Worm (Caenorhabditis elegans) whole organism, L4 larva: Measurements from ENCODE around the gene try-5.

Source experiments
- F10B5.3 ChIP-seq: sonication (generic microtip); optimal IDR thresholded peaks from 2 replicates; lab custom pipeline; 2016; ENCODE audit warnings: mild to moderate bottlenecking, missing genetic modification characterization, missing compliant biosample characterization
- F26F4.8 ChIP-seq: fragments of 200-800 bp; sonication (Bioruptor generic); conservative IDR thresholded peaks from 2 replicates; pipeline ENCODE4 v1.3.6; 2022; ENCODE audit warnings: missing genetic modification characterization, missing compliant biosample characterization
- ZK337.2 ChIP-seq: fragments of 200-800 bp; sonication (Bioruptor generic); IDR thresholded peaks from 2 replicates; pipeline ENCODE4 v1.3.6; 2022; ENCODE audit warnings: missing genetic modification reagents, missing genetic modification characterization, missing compliant biosample characterization
- aha-1 ChIP-seq: fragments of 150-350 bp; peaks from one replicate; lab custom pipeline; 2014; ENCODE audit warnings: missing biosample characterization, missing genetic modification characterization
- aly-2 ChIP-seq: sonication (generic microtip); optimal IDR thresholded peaks from 2 replicates; lab custom pipeline; 2018; ENCODE audit warnings: missing biosample characterization, missing genetic modification characterization
- ama-1 ChIP-seq: fragments of 150-350 bp; optimal IDR thresholded peaks from 2 replicates; lab custom pipeline; 2014; ENCODE audit warnings: inconsistent platforms, mixed read lengths
- arid-1 ChIP-seq: fragments of 200-800 bp; sonication (Bioruptor generic); conservative IDR thresholded peaks from 2 replicates; pipeline ENCODE4 v1.3.6; 2022; ENCODE audit warnings: missing genetic modification reagents, missing genetic modification characterization, missing compliant biosample characterization
- ceh-20 ChIP-seq: fragments of 200-800 bp; sonication (Bioruptor generic); IDR thresholded peaks from 2 replicates; pipeline ENCODE4 v1.3.6; 2022; ENCODE audit warnings: missing genetic modification reagents, missing genetic modification characterization, missing compliant biosample characterization
- daf-16 ChIP-seq, 3 experiments: sonication (generic microtip); optimal IDR thresholded peaks; 2 replicates each; lab custom pipeline; 2016 to 2017; ENCODE audit warnings: missing genetic modification characterization in 3 of 3, missing genetic modification reagents in 3 of 3, mild to moderate bottlenecking in 2 of 3, missing compliant biosample characterization in 2 of 3, missing biosample characterization in 1 of 3, moderate library complexity in 1 of 3
- dmd-6 ChIP-seq: fragments of 200-800 bp; sonication (Bioruptor generic); IDR thresholded peaks from 2 replicates; pipeline ENCODE4 v1.3.6; 2022; ENCODE audit warnings: missing genetic modification reagents, missing genetic modification characterization, missing compliant biosample characterization
- dve-1 ChIP-seq: sonication (generic microtip); optimal IDR thresholded peaks from 2 replicates; lab custom pipeline; 2017; ENCODE audit warnings: antibody characterized with exemption, mild to moderate bottlenecking, missing genetic modification characterization, missing compliant biosample characterization; ENCODE audit not compliant: insufficient read depth
- hlh-11 ChIP-seq: fragments of 200-800 bp; sonication (Bioruptor generic); optimal IDR thresholded peaks from 2 replicates; lab custom pipeline; 2018; ENCODE audit warnings: mild to moderate bottlenecking, missing genetic modification characterization, missing compliant biosample characterization
- hlh-30 ChIP-seq: sonication (generic microtip); optimal IDR thresholded peaks from 2 replicates; lab custom pipeline; 2017; ENCODE audit warnings: antibody characterized with exemption, mild to moderate bottlenecking, missing genetic modification characterization, missing compliant biosample characterization; ENCODE audit not compliant: insufficient read depth
- jun-1 ChIP-seq: fragments of 150-350 bp; optimal IDR thresholded peaks from 2 replicates; lab custom pipeline; 2014; ENCODE audit warnings: missing biosample characterization, missing genetic modification reagents, missing genetic modification characterization
- lin-1 ChIP-seq: fragments of 200-800 bp; sonication (Bioruptor generic); IDR thresholded peaks from 2 replicates; pipeline ENCODE4 v1.3.6; 2022; ENCODE audit warnings: missing genetic modification reagents, missing genetic modification characterization, missing compliant biosample characterization
- lin-38 ChIP-seq: fragments of 200-800 bp; sonication (Bioruptor generic); IDR thresholded peaks from 2 replicates; pipeline ENCODE4 v1.3.6; 2022; ENCODE audit warnings: missing genetic modification reagents, missing genetic modification characterization, missing compliant biosample characterization
- madf-9 ChIP-seq: fragments of 200-800 bp; sonication (Bioruptor generic); conservative IDR thresholded peaks from 2 replicates; pipeline ENCODE4 v1.3.6; 2022; ENCODE audit warnings: missing genetic modification reagents, missing genetic modification characterization, missing compliant biosample characterization
- mdl-1 ChIP-seq, 2 experiments: fragments of 150-350 bp in 1 of 2; sonication (generic microtip) in 1 of 2; optimal IDR thresholded peaks; 2 replicates each; lab custom pipeline; 2014 to 2017; ENCODE audit warnings: missing biosample characterization in 2 of 2, missing genetic modification characterization in 2 of 2
- mdt-29 ChIP-seq: fragments of 200-800 bp; sonication (Bioruptor generic); IDR thresholded peaks from 2 replicates; pipeline ENCODE4 v1.3.6; 2022; ENCODE audit warnings: missing genetic modification reagents, missing genetic modification characterization, missing compliant biosample characterization
- mep-1 ChIP-seq: fragments of 150-350 bp; sonication (generic microtip); optimal IDR thresholded peaks from 3 replicates; lab custom pipeline; 2014; ENCODE audit warnings: missing biosample characterization, missing genetic modification characterization
- mes-2 ChIP-seq: sonication (generic microtip); optimal IDR thresholded peaks from 2 replicates; lab custom pipeline; 2016; ENCODE audit warnings: missing genotype, mild to moderate bottlenecking, missing genetic modification characterization, missing compliant biosample characterization; ENCODE audit not compliant: poor library complexity, severe bottlenecking
- mxl-2 ChIP-seq: fragments of 200-800 bp; sonication (Bioruptor generic); conservative IDR thresholded peaks from 2 replicates; pipeline ENCODE4 v1.3.6; 2022; ENCODE audit warnings: missing genetic modification reagents, missing genetic modification characterization, missing compliant biosample characterization
- nhr-11 ChIP-seq: fragments of 150-350 bp; optimal IDR thresholded peaks from 2 replicates; lab custom pipeline; 2014; ENCODE audit warnings: missing biosample characterization, missing genetic modification characterization
- nhr-28 ChIP-seq: fragments of 150-350 bp; optimal IDR thresholded peaks from 2 replicates; lab custom pipeline; 2014; ENCODE audit warnings: missing biosample characterization, missing genetic modification characterization
- nhr-48 ChIP-seq: sonication (generic microtip); optimal IDR thresholded peaks from 2 replicates; lab custom pipeline; 2016; ENCODE audit warnings: mild to moderate bottlenecking, missing genetic modification characterization, missing compliant biosample characterization
- nhr-77 ChIP-seq: fragments of 150-350 bp; optimal IDR thresholded peaks from 2 replicates; lab custom pipeline; 2014; ENCODE audit warnings: missing biosample characterization, missing genetic modification characterization
- sdz-12 ChIP-seq: fragments of 200-800 bp; sonication (Bioruptor generic); optimal IDR thresholded peaks from 2 replicates; lab custom pipeline; 2018; ENCODE audit warnings: mild to moderate bottlenecking, missing genetic modification characterization, missing compliant biosample characterization
- tag-97 ChIP-seq: fragments of 200-800 bp; sonication (Bioruptor generic); IDR thresholded peaks from 2 replicates; pipeline ENCODE4 v1.3.6; 2022; ENCODE audit warnings: missing genetic modification characterization, missing compliant biosample characterization
- unc-130 ChIP-seq: sonication (generic microtip); optimal IDR thresholded peaks from 2 replicates; lab custom pipeline; 2016; ENCODE audit warnings: missing genetic modification reagents, missing genetic modification characterization, missing compliant biosample characterization
- unc-39 ChIP-seq: sonication (generic microtip); optimal IDR thresholded peaks from 2 replicates; lab custom pipeline; 2017; ENCODE audit warnings: missing biosample characterization, missing genetic modification characterization
- unc-62 ChIP-seq, 3 experiments: fragments of 150-350 bp in 1 of 3; sonication (generic microtip); optimal IDR thresholded peaks in 2 of 3; peaks in 1 of 3; 1 replicate in 1 of 3; 2 replicates in 2 of 3; lab custom pipeline; 2014 to 2017; ENCODE audit warnings: missing biosample characterization in 3 of 3, missing genetic modification characterization in 3 of 3, missing genetic modification reagents in 3 of 3, missing genotype in 1 of 3
- zfp-3 ChIP-seq: fragments of 200-800 bp; sonication (Bioruptor generic); conservative IDR thresholded peaks from 2 replicates; pipeline ENCODE4 v1.3.6; 2022; ENCODE audit warnings: missing genetic modification reagents, missing genetic modification characterization, missing compliant biosample characterization
- zip-2 ChIP-seq: fragments of 150-350 bp; optimal IDR thresholded peaks from 2 replicates; lab custom pipeline; 2014; ENCODE audit warnings: missing biosample characterization, missing genetic modification characterization

try-5 gene

DNA sequence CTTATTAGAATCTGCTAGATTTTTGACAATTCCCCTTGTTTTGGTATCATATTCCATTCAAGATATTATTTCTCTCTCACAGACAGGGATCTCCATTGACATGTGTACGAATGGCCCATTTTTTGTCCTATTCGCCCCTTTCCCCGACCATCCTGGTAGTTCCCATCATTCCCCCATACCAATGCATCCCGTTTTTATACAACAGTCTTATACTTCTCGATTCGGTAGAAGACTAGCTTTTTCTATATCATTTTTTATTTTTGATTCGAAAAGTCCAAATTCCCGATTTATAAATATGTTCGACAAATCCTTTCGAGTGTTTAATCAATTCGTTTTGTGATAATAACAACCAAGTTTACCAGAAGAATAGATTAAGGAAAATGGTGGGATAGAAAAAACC, 19.9 kb upstream of the try-5 start:
- TF ChIP-seq unc-130 (GFP tag; lab: Kevin White, UChicago): no peak
- TF ChIP-seq aly-2 (tag; lab: Kevin White, UChicago): no peak
- TF ChIP-seq arid-1 (GFP tag; lab: Robert Waterston, UW): no peak; the same call in 1 of the 2 replicates
- no peak for TF ChIP-seq jun-1
- no peak for TF ChIP-seq sdz-12 (GFP tag; lab: Kevin White, UChicago)
- TF ChIP-seq nhr-77: peak; percentile 56
- TF ChIP-seq mep-1: no peak
- peak; percentile 34 for TF ChIP-seq ama-1 (lab: Kevin White, UChicago)
- TF ChIP-seq lin-38 (GFP tag; lab: Robert Waterston, UW): no peak
- no peak for TF ChIP-seq F10B5.3 (tag; lab: Kevin White, UChicago)
- no peak for TF ChIP-seq zfp-3 (GFP tag; lab: Robert Waterston, UW)
- no peak for TF ChIP-seq unc-39 (tag; lab: Kevin White, UChicago)

ce11 chrV:9327691-9328090, 19.2 kb upstream of the try-5 start:
- TF ChIP-seq mdl-1 (tag; optimal IDR thresholded peaks at IDR 0.05; lab: Kevin White, UChicago): peak in 1 of 2 experiments; percentile 28
- peak; percentile 54 for TF ChIP-seq dmd-6 (GFP tag; lab: Robert Waterston, UW)
- TF ChIP-seq ceh-20 (GFP tag; lab: Robert Waterston, UW): peak; percentile 39; the same call in 1 of the 2 replicates
- TF ChIP-seq daf-16 (GFP tag; optimal IDR thresholded peaks at IDR 0.05; lab: Kevin White, UChicago): no peak
- peak; percentile 37 for TF ChIP-seq daf-16 (tag; optimal IDR thresholded peaks at IDR 0.05; lab: Kevin White, UChicago)
- peak; percentile 13 for TF ChIP-seq dve-1 (tag; lab: Kevin White, UChicago)
- peak; percentile 37 for TF ChIP-seq nhr-28 (tag; lab: Kevin White, UChicago)
- peak; percentile 68; the same call in 1 of the 2 replicates for TF ChIP-seq mxl-2
- TF ChIP-seq mep-1: peak; percentile 6
- peak; percentile 25 for TF ChIP-seq hlh-30 (tag; lab: Kevin White, UChicago)
- TF ChIP-seq madf-9 (GFP tag; lab: Robert Waterston, UW): no peak
- peak; percentile 69 for TF ChIP-seq hlh-11
- TF ChIP-seq aha-1 (tag; lab: Kevin White, UChicago): peak; percentile 93
- peak; percentile 88 for TF ChIP-seq nhr-48 (tag; lab: Kevin White, UChicago)
- TF ChIP-seq unc-62 (GFP tag; optimal IDR thresholded peaks at IDR 0.05 in 1 of 2; lab: Kevin White, UChicago): peak in 1 of 2 experiments; percentile 90
- TF ChIP-seq unc-62 (tag; optimal IDR thresholded peaks at IDR 0.05; lab: Kevin White, UChicago): no peak
- no peak for TF ChIP-seq zip-2 (tag; lab: Kevin White, UChicago)
- TF ChIP-seq nhr-11 (tag; lab: Kevin White, UChicago): peak; percentile 1
- TF ChIP-seq ZK337.2: no peak
- no peak for TF ChIP-seq lin-1

DNA sequence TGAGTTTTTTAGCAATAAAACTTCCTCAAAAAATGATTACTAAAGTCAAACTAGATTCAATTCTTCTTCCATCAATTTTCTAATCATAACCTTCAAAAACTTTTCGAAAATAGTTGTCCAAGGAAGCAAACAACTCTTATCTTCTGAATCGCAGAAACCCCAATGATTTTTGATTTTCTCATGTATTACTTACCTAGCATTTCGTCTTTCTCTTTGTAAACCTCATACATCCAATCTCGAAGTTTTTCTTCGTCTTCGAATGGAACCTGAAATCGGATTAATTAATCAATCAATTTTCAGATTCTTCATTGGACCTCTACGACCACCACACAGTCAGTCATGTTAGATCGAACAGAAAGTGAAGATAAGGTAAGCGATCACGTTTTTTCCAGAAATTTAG, 18.2 kb upstream of the try-5 start, which contains the start of gene K07B1.4:
Gene K07B1.4 (plus strand): TSS at position 301 of the 400 bp plus-strand sequence.
- TF ChIP-seq mdt-29: no peak
- no peak for TF ChIP-seq daf-16 (GFP tag; optimal IDR thresholded peaks at IDR 0.05; lab: Kevin White, UChicago)
- TF ChIP-seq daf-16 (tag; optimal IDR thresholded peaks at IDR 0.05; lab: Kevin White, UChicago): peak; percentile 24

ce11 chrV:9329245-9329979, 17.4 kb upstream of the try-5 start:
- no peak for TF ChIP-seq jun-1
- TF ChIP-seq tag-97 (GFP tag; lab: Robert Waterston, UW): no peak
- no peak for TF ChIP-seq daf-16 (GFP tag; optimal IDR thresholded peaks at IDR 0.05; lab: Kevin White, UChicago)
- peak; percentile 74 for TF ChIP-seq daf-16 (tag; optimal IDR thresholded peaks at IDR 0.05; lab: Kevin White, UChicago)
- peak; percentile 0 for TF ChIP-seq mes-2
- no peak for TF ChIP-seq F26F4.8 (GFP tag; lab: Robert Waterston, UW)
- peak; percentile 97 for TF ChIP-seq nhr-28 (tag; lab: Kevin White, UChicago)
- peak; percentile 8 for TF ChIP-seq hlh-30 (tag; lab: Kevin White, UChicago)
- peak; percentile 46 for TF ChIP-seq aha-1 (tag; lab: Kevin White, UChicago)
- TF ChIP-seq, all 104 proteins: peak for 5
